Fruit fly (Drosophila melanogaster) whole organism, embryonic: ENCODE measurements around the gene CG32320.

Experiments used
- Asciz ChIP-seq: fragments of 200-800 bp; sonication (Bioruptor generic); optimal IDR thresholded peaks from 2 replicates; lab custom pipeline; 2017; ENCODE audit warnings: missing biosample characterization, mild to moderate bottlenecking, missing genetic modification characterization, missing genetic modification reagents
- Blimp-1 ChIP-seq: fragments of 200-800 bp; sonication (Bioruptor generic); optimal IDR thresholded peaks from 3 replicates; lab custom pipeline; 2018; ENCODE audit warnings: missing biosample characterization, missing genetic modification characterization, mild to moderate bottlenecking, moderate library complexity, missing genetic modification reagents
- CG10979 ChIP-seq: fragments of 200-800 bp; sonication (Bioruptor generic); optimal IDR thresholded peaks from 2 replicates; lab custom pipeline; 2018; ENCODE audit warnings: missing biosample characterization, mild to moderate bottlenecking, missing genetic modification characterization, moderate library complexity
- CG12299 ChIP-seq: fragments of 200-800 bp; sonication (Bioruptor generic); optimal IDR thresholded peaks from 2 replicates; lab custom pipeline; 2018; ENCODE audit warnings: missing biosample characterization, mild to moderate bottlenecking, missing genetic modification characterization
- CG14710 ChIP-seq: fragments of 200-800 bp; sonication (Bioruptor generic); optimal IDR thresholded peaks from 3 replicates; lab custom pipeline; 2019; ENCODE audit warnings: missing biosample characterization, mild to moderate bottlenecking, missing genetic modification characterization, moderate library complexity
- CG1603 ChIP-seq: fragments of 200-800 bp; sonication (Bioruptor generic); optimal IDR thresholded peaks from 2 replicates; lab custom pipeline; 2019; ENCODE audit warnings: missing biosample characterization, mild to moderate bottlenecking, missing genetic modification characterization, moderate library complexity
- CG16863 ChIP-seq: fragments of 200-800 bp; sonication (Bioruptor generic); optimal IDR thresholded peaks from 3 replicates; lab custom pipeline; 2016; ENCODE audit warnings: missing biosample characterization, missing genetic modification characterization
- CG17359 ChIP-seq: fragments of 200-800 bp; sonication (Bioruptor generic); optimal IDR thresholded peaks from 3 replicates; lab custom pipeline; 2018; ENCODE audit warnings: missing biosample characterization, mild to moderate bottlenecking, missing genetic modification characterization, moderate library complexity
- CG17612 ChIP-seq: fragments of 200-800 bp; sonication (Bioruptor generic); IDR thresholded peaks from 2 replicates; pipeline ENCODE4 v1.3.6; 2022; ENCODE audit warnings: missing biosample characterization, missing genetic modification characterization
- CG18599 ChIP-seq: fragments of 200-800 bp; sonication (Bioruptor generic); optimal IDR thresholded peaks from 3 replicates; lab custom pipeline; 2017; ENCODE audit warnings: missing biosample characterization, missing genetic modification characterization, mild to moderate bottlenecking, moderate library complexity, missing genetic modification reagents
- CG2712 ChIP-seq: fragments of 200-800 bp; optimal IDR thresholded peaks from 3 replicates; lab custom pipeline; 2019; ENCODE audit warnings: missing biosample characterization, mild to moderate bottlenecking, missing genetic modification characterization, moderate library complexity
- CG31441 ChIP-seq: fragments of 200-800 bp; sonication (Bioruptor generic); IDR thresholded peaks from 2 replicates; pipeline ENCODE4 v1.3.6; 2022; ENCODE audit warnings: missing biosample characterization, missing genetic modification characterization
- CG3847 ChIP-seq: fragments of 200-800 bp; sonication (Bioruptor generic); IDR thresholded peaks from 2 replicates; pipeline ENCODE4 v1.3.6; 2022; ENCODE audit warnings: missing biosample characterization, missing genetic modification characterization
- CG4360 ChIP-seq: fragments of 200-800 bp; sonication (Bioruptor generic); IDR thresholded peaks from 2 replicates; pipeline ENCODE4 v1.3.6; 2022; ENCODE audit warnings: missing biosample characterization, missing genetic modification characterization
- CG4404 ChIP-seq: fragments of 200-800 bp; sonication (Bioruptor generic); IDR thresholded peaks from 2 replicates; pipeline ENCODE4 v1.3.6; 2022; ENCODE audit warnings: missing biosample characterization, missing genetic modification characterization
- CG4424 ChIP-seq: fragments of 200-800 bp; sonication (Bioruptor generic); optimal IDR thresholded peaks from 3 replicates; lab custom pipeline; 2016; ENCODE audit warnings: missing biosample characterization, missing genetic modification characterization
- CG4617 ChIP-seq: fragments of 200-800 bp; sonication (Bioruptor generic); optimal IDR thresholded peaks from 3 replicates; lab custom pipeline; 2016; ENCODE audit warnings: missing biosample characterization, missing genetic modification characterization, borderline replicate concordance
- CG4730 ChIP-seq: fragments of 200-800 bp; sonication (Bioruptor generic); IDR thresholded peaks from 2 replicates; pipeline ENCODE4 v1.3.6; 2022; ENCODE audit warnings: missing biosample characterization, missing genetic modification characterization
- CG6254 ChIP-seq: fragments of 200-800 bp; sonication (Bioruptor generic); optimal IDR thresholded peaks from 3 replicates; lab custom pipeline; 2017; ENCODE audit warnings: mild to moderate bottlenecking, missing biosample characterization, missing genetic modification reagents, missing genetic modification characterization
- CG6654 ChIP-seq: fragments of 200-800 bp; sonication (Bioruptor generic); optimal IDR thresholded peaks from 2 replicates; lab custom pipeline; 2017; ENCODE audit warnings: missing biosample characterization, mild to moderate bottlenecking, missing genetic modification characterization
- CG6689 ChIP-seq: fragments of 200-800 bp; sonication (Bioruptor generic); IDR thresholded peaks from 2 replicates; pipeline ENCODE4 v1.3.6; 2022; ENCODE audit warnings: missing biosample characterization, missing genetic modification characterization
- CkIIα-i1 ChIP-seq: fragments of 200-800 bp; sonication (Bioruptor generic); IDR thresholded peaks from 2 replicates; pipeline ENCODE4 v1.3.6; 2022; ENCODE audit warnings: missing biosample characterization, missing genetic modification characterization
- D19A ChIP-seq: fragments of 200-800 bp; optimal IDR thresholded peaks from 3 replicates; lab custom pipeline; 2019; ENCODE audit warnings: missing biosample characterization, mild to moderate bottlenecking, missing genetic modification characterization, moderate library complexity
- Dad ChIP-seq: fragments of 200-800 bp; sonication (Bioruptor generic); optimal IDR thresholded peaks from 3 replicates; lab custom pipeline; 2016; ENCODE audit warnings: missing biosample characterization, missing genetic modification characterization
- Drgx ChIP-seq: fragments of 200-800 bp; sonication (Bioruptor generic); IDR thresholded peaks from 2 replicates; pipeline ENCODE4 v1.3.6; 2022; ENCODE audit warnings: missing biosample characterization, missing genetic modification characterization
- ERR ChIP-seq: fragments of 200-800 bp; sonication (Bioruptor generic); optimal IDR thresholded peaks from 2 replicates; lab custom pipeline; 2016; ENCODE audit warnings: missing biosample characterization, missing genetic modification characterization
- H2.0 ChIP-seq: fragments of 200-800 bp; sonication (Bioruptor generic); IDR thresholded peaks from 2 replicates; pipeline ENCODE4 v1.3.6; 2022; ENCODE audit warnings: missing biosample characterization, missing genetic modification characterization
- Mad ChIP-seq: fragments of 200-800 bp; sonication (Bioruptor generic); optimal IDR thresholded peaks from 2 replicates; lab custom pipeline; 2016; ENCODE audit warnings: missing biosample characterization, missing genetic modification characterization
- Pdp1 ChIP-seq, 2 experiments: fragments of 200-800 bp; sonication (Bioruptor generic); optimal IDR thresholded peaks; 3 replicates each; lab custom pipeline; 2016; ENCODE audit warnings: missing biosample characterization in 2 of 2, missing genetic modification characterization in 2 of 2, mild to moderate bottlenecking in 1 of 2, moderate library complexity in 1 of 2
- Ssrp ChIP-seq: fragments of 200-800 bp; sonication (Bioruptor generic); optimal IDR thresholded peaks from 2 replicates; lab custom pipeline; 2018; ENCODE audit warnings: missing biosample characterization, mild to moderate bottlenecking, missing genetic modification characterization, moderate library complexity
- Trl ChIP-seq, 3 experiments: fragments of >200 bp in 2 of 3; fragments of 200-800 bp in 1 of 3; sonication (Bioruptor generic) in 1 of 3; optimal IDR thresholded peaks; 2 replicates in 1 of 3; 3 replicates in 2 of 3; lab custom pipeline; 2016 to 2017; ENCODE audit warnings: missing biosample characterization in 1 of 3, missing genetic modification characterization in 1 of 3
- ab ChIP-seq: fragments of 200-800 bp; sonication (Bioruptor generic); optimal IDR thresholded peaks from 2 replicates; lab custom pipeline; 2016; ENCODE audit warnings: missing biosample characterization, missing genetic modification characterization
- ara ChIP-seq: fragments of 200-800 bp; sonication (Bioruptor generic); IDR thresholded peaks from 2 replicates; pipeline ENCODE4 v1.3.6; 2022; ENCODE audit warnings: missing biosample characterization, missing genetic modification characterization
- bsh ChIP-seq, 2 experiments: fragments of 200-800 bp; sonication (Bioruptor generic); optimal IDR thresholded peaks; 2 replicates each; lab custom pipeline; 2017 to 2018; ENCODE audit warnings: mild to moderate bottlenecking in 2 of 2, missing biosample characterization in 2 of 2, missing genetic modification characterization in 2 of 2, moderate library complexity in 1 of 2
- dati ChIP-seq: fragments of 200-800 bp; sonication (Bioruptor generic); IDR thresholded peaks from 2 replicates; pipeline ENCODE4 v1.3.6; 2022; ENCODE audit warnings: missing biosample characterization, missing genetic modification characterization
- dmrt99B ChIP-seq: fragments of 200-800 bp; sonication (Bioruptor generic); optimal IDR thresholded peaks from 2 replicates; lab custom pipeline; 2018; ENCODE audit warnings: missing biosample characterization, mild to moderate bottlenecking, missing genetic modification characterization, moderate library complexity
- ewg ChIP-seq: fragments of 200-800 bp; sonication (Bioruptor generic); optimal IDR thresholded peaks from 3 replicates; lab custom pipeline; 2017; ENCODE audit warnings: mild to moderate bottlenecking, missing biosample characterization, missing genetic modification reagents, missing genetic modification characterization
- gem ChIP-seq: fragments of 200-800 bp; sonication (Bioruptor generic); optimal IDR thresholded peaks from 2 replicates; lab custom pipeline; 2019; ENCODE audit warnings: missing biosample characterization, mild to moderate bottlenecking, missing genetic modification characterization, moderate library complexity
- gsb ChIP-seq: fragments of 200-800 bp; sonication (Bioruptor generic); IDR thresholded peaks from 2 replicates; pipeline ENCODE4 v1.3.6; 2022; ENCODE audit warnings: missing biosample characterization, missing genetic modification characterization
- h ChIP-seq: fragments of >200 bp; optimal IDR thresholded peaks from 2 replicates; lab custom pipeline; 2017
- klu ChIP-seq: fragments of 200-800 bp; sonication (Bioruptor generic); IDR thresholded peaks from 2 replicates; pipeline ENCODE4 v1.3.6; 2022; ENCODE audit warnings: missing biosample characterization, missing genetic modification characterization
- kni ChIP-seq: fragments of 200-800 bp; sonication (Bioruptor generic); optimal IDR thresholded peaks from 3 replicates; lab custom pipeline; 2017; ENCODE audit warnings: mild to moderate bottlenecking, missing biosample characterization, missing genetic modification reagents, missing genetic modification characterization
- lmd ChIP-seq: fragments of 200-800 bp; sonication (Bioruptor generic); IDR thresholded peaks from 2 replicates; pipeline ENCODE4 v1.3.6; 2022; ENCODE audit warnings: missing biosample characterization, missing genetic modification characterization
- nau ChIP-seq: fragments of 200-800 bp; sonication (Bioruptor generic); optimal IDR thresholded peaks from 3 replicates; lab custom pipeline; 2017; ENCODE audit warnings: missing biosample characterization, mild to moderate bottlenecking, missing genetic modification characterization, missing genetic modification reagents
- nerfin-1 ChIP-seq: fragments of 200-800 bp; sonication (Bioruptor generic); optimal IDR thresholded peaks from 3 replicates; lab custom pipeline; 2019; ENCODE audit warnings: missing biosample characterization, mild to moderate bottlenecking, missing genetic modification characterization, moderate library complexity
- phol ChIP-seq: fragments of 200-800 bp; sonication (Bioruptor generic); optimal IDR thresholded peaks from 3 replicates; lab custom pipeline; 2018; ENCODE audit warnings: missing biosample characterization, mild to moderate bottlenecking, missing genetic modification characterization, moderate library complexity
- sug ChIP-seq: fragments of 200-800 bp; optimal IDR thresholded peaks from 2 replicates; lab custom pipeline; 2019; ENCODE audit warnings: missing biosample characterization, mild to moderate bottlenecking, missing genetic modification characterization, moderate library complexity
- zfh1 ChIP-seq: fragments of 200-800 bp; sonication (Bioruptor generic); IDR thresholded peaks from 3 replicates; pipeline ENCODE4 v1.3.6; 2022; ENCODE audit warnings: missing biosample characterization, missing genetic modification characterization

The CG32320 gene

dm6 chr3L:1419929-1420328 lies 21.5 kb downstream of the CG32320 start (continued):
- peak; percentile 10 for TF ChIP-seq CG16863 (GFP tag; lab: Kevin White, UChicago)

DNA sequence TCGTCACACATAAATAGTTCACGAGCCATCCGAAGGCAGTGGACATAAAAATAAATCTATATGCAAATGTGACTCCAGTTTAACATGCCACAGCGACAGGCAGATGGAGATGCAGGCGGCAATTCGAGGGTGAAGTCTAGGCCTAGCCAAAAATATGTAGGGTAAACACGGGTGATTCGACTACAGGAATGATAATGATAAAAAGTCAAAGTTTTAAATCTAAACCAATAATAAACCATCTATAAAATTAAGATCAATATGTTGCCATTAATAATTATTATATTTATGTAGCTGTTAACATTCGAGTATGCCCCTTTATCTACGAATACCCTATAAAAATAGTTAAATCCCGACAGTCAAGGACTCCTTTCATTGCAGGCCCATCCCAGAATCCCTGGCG lies 22.6 kb downstream of the CG32320 start:
- TF ChIP-seq nerfin-1 (tag; lab: Kevin White, UChicago) (no peak), Asciz (peak; percentile 10), Pdp1 (GFP tag; optimal IDR thresholded peaks at IDR 0.05; lab: Kevin White, UChicago) (no peak), ewg (GFP tag; lab: Kevin White, UChicago) (no peak), klu (no peak), CG18599 (GFP tag; lab: Kevin White, UChicago) (no peak), sug (tag; lab: Kevin White, UChicago) (no peak), dati (GFP tag; lab: Robert Waterston, UW) (no peak), Ssrp (tag; lab: Kevin White, UChicago) (no peak), CG1603 (peak; percentile 5), ara (GFP tag; lab: Robert Waterston, UW) (0 out of 2 replicates have a peak, but pooled peaks have one; percentile 20), CG4424 (GFP tag; lab: Kevin White, UChicago) (peak; percentile 41), CG4404 (GFP tag; lab: Robert Waterston, UW) (peak; percentile 42; the same call in 1 of the 2 replicates), ERR (no peak), CG2712 (tag; lab: Kevin White, UChicago) (peak; percentile 39), CG6254 (GFP tag; lab: Kevin White, UChicago) (no peak), dmrt99B (tag; lab: Kevin White, UChicago) (peak; percentile 12), zfh1 (GFP tag; lab: Robert Waterston, UW) (peak; percentile 63; the same call in 2 of the 3 replicates), Dad (no peak), lmd (0 out of 2 replicates have a peak, but pooled peaks have one; percentile 16), Trl (optimal IDR thresholded peaks at IDR 0.05; lab: Kevin White, UChicago) (no peak), Trl (GFP tag; optimal IDR thresholded peaks at IDR 0.05; lab: Kevin White, UChicago) (no peak), gem (tag; lab: Kevin White, UChicago) (peak; percentile 4), h (lab: Kevin White, UChicago) (no peak), Blimp-1 (GFP tag; lab: Kevin White, UChicago) (peak; percentile 43), CG6689 (GFP tag; lab: Robert Waterston, UW) (0 out of 2 replicates have a peak, but pooled peaks have one; percentile 5), Drgx (GFP tag; lab: Robert Waterston, UW) (no peak), nau (GFP tag; lab: Kevin White, UChicago) (no peak), CG14710 (no peak), CG4360 (GFP tag; lab: Robert Waterston, UW) (no peak), Mad (GFP tag; lab: Kevin White, UChicago) (no peak), CG12299 (tag; lab: Kevin White, UChicago) (no peak), ab (GFP tag; lab: Kevin White, UChicago) (no peak), CG6654 (GFP tag; lab: Kevin White, UChicago) (no peak), H2.0 (GFP tag; lab: Robert Waterston, UW) (no peak), CG3847 (GFP tag; lab: Robert Waterston, UW) (no peak), CG31441 (GFP tag; lab: Robert Waterston, UW) (0 out of 2 replicates have a peak, but pooled peaks have one; percentile 10), CG17612 (GFP tag; lab: Robert Waterston, UW) (no peak), D19A (tag; lab: Kevin White, UChicago) (peak; percentile 20), CG17359 (tag; lab: Kevin White, UChicago) (no peak), phol (tag; lab: Kevin White, UChicago) (peak; percentile 10), gsb (GFP tag; lab: Robert Waterston, UW) (no peak), kni (GFP tag; lab: Kevin White, UChicago) (no peak), bsh (GFP tag; optimal IDR thresholded peaks at IDR 0.05; lab: Kevin White, UChicago) (peak in 1 of 2 experiments; percentile 26), CG4617 (GFP tag; lab: Kevin White, UChicago) (no peak), CG10979 (tag; lab: Kevin White, UChicago) (peak; percentile 45), CkIIα-i1 (GFP tag; lab: Robert Waterston, UW) (no peak), CG4730 (no peak)
